Fruit fly (Drosophila melanogaster): Measurements from ENCODE around the gene melt.
A peak's percentile ranks its signal among the peaks of the same experiment; 100 is the strongest.

The melt gene

dm6 chr3L:7149388-7149787, 15.1 kb downstream of the melt start:
- no peak for TF ChIP-seq Crg-1 (GFP tag; optimal IDR thresholded peaks at IDR 0.05)
- no peak for TF ChIP-seq bab1 (GFP tag; optimal IDR thresholded peaks at IDR 0.05)
- TF ChIP-seq CG14711 (tag; optimal IDR thresholded peaks at IDR 0.05): no peak
- TF ChIP-seq Clk (GFP tag; optimal IDR thresholded peaks at IDR 0.05): no peak
- TF ChIP-seq CG5204 (GFP tag; optimal IDR thresholded peaks at IDR 0.05): no peak
- no peak for TF ChIP-seq Mnt (GFP tag; optimal IDR thresholded peaks at IDR 0.05)
- TF ChIP-seq CG12768 (GFP tag; optimal IDR thresholded peaks at IDR 0.05): no peak
- TF ChIP-seq CG7045 (GFP tag; optimal IDR thresholded peaks at IDR 0.05): no peak
- no peak for TF ChIP-seq Hr96 (GFP tag; optimal IDR thresholded peaks at IDR 0.05)
- TF ChIP-seq cic (GFP tag; optimal IDR thresholded peaks at IDR 0.05): no peak
- no peak for TF ChIP-seq CG1620 (GFP tag; optimal IDR thresholded peaks at IDR 0.05)
- no peak for TF ChIP-seq ovo (GFP tag; optimal IDR thresholded peaks at IDR 0.05)
- TF ChIP-seq kay (GFP tag; ENCODE audit: borderline replicate concordance): no peak

- TF ChIP-seq cic (GFP tag; optimal IDR thresholded peaks at IDR 0.05) (no peak), Hr96 (GFP tag; optimal IDR thresholded peaks at IDR 0.05) (no peak), CG1620 (GFP tag; optimal IDR thresholded peaks at IDR 0.05) (no peak), bab1 (GFP tag; optimal IDR thresholded peaks at IDR 0.05) (no peak), CG14711 (tag; optimal IDR thresholded peaks at IDR 0.05) (no peak), CG12768 (GFP tag; optimal IDR thresholded peaks at IDR 0.05) (no peak), kay (GFP tag; ENCODE audit: borderline replicate concordance) (no peak)
These were observed 15.5 kb downstream of the melt start for dm6 chr3L:7149827-7150226.

- TF ChIP-seq CG7101 (tag; optimal IDR thresholded peaks at IDR 0.05) (no peak), CG14711 (tag; optimal IDR thresholded peaks at IDR 0.05) (peak; percentile 27)
These were observed 16.5 kb downstream of the melt start for dm6 chr3L:7150850-7151249.

DNA sequence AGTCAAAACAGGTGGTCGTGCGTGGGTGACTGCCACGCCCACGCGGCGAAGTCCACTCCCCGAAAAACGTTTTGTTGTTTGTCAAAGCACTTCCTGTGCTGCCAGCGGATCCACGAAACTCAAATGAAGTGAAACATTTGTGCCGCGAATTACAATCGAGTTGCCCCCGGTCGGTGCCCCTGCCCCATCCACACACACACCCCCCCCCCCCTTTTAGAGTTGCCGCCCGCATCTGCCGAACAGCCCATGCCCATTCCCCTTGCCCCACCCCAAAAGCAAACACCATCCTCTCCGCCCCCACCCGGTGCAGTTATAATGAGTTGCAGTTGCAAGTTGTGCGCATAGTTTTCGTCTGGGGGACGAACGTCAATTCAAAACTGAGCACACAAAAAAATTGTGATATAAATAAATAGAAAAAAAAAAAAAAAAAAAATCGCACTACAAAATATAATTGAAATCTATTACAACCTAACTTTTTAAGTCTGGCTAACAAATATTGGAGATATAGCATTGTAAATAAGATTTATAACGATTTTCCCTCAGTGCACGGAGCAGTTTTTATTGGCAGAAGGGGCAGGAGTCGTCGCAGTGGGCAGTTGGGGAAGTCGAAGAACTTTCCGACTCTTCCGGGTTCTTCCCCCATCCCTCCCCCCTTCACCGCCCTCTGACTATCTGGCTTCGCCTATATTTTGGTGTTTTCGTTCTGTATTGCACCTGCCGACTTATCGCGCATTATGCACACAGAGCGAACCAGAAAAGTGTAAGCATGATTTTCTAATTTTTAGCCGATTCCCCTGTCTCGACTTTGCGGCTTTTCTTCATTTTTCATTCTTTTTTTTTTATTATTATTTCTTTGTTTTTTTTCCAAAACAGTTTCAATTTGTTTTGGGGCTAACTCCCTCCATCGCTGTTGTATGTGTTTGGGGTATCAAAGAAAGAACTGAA, 17.5 kb downstream of the melt start:
- no peak for TF ChIP-seq bab1 (GFP tag; optimal IDR thresholded peaks at IDR 0.05)
- TF ChIP-seq Clk (GFP tag; optimal IDR thresholded peaks at IDR 0.05): no peak
- no peak for TF ChIP-seq tj (GFP tag; optimal IDR thresholded peaks at IDR 0.05)
- TF ChIP-seq Mnt (GFP tag; optimal IDR thresholded peaks at IDR 0.05): no peak
- TF ChIP-seq Hr96 (GFP tag; optimal IDR thresholded peaks at IDR 0.05): no peak
- TF ChIP-seq kay (GFP tag; ENCODE audit: borderline replicate concordance): no peak
- TF ChIP-seq CG14711 (tag; optimal IDR thresholded peaks at IDR 0.05): no peak
- TF ChIP-seq CG33017 (tag; optimal IDR thresholded peaks at IDR 0.05): no peak
- no peak for TF ChIP-seq cic (GFP tag; optimal IDR thresholded peaks at IDR 0.05)

- no peak for TF ChIP-seq cnc (optimal IDR thresholded peaks at IDR 0.05)
- no peak for TF ChIP-seq Hr96 (GFP tag; optimal IDR thresholded peaks at IDR 0.05)
- no peak for TF ChIP-seq CG1620 (GFP tag; optimal IDR thresholded peaks at IDR 0.05)
- TF ChIP-seq cic (GFP tag; optimal IDR thresholded peaks at IDR 0.05): no peak
- no peak for TF ChIP-seq bab1 (GFP tag; optimal IDR thresholded peaks at IDR 0.05)
- TF ChIP-seq pad (GFP tag; optimal IDR thresholded peaks at IDR 0.05): no peak
These were observed 19.3 kb downstream of the melt start for dm6 chr3L:7153634-7154033.

dm6 chr3L:7154249-7154648, 19.9 kb downstream of the melt start:
- TF ChIP-seq CG33017 (tag; optimal IDR thresholded peaks at IDR 0.05) (no peak), toe (GFP tag; optimal IDR thresholded peaks at IDR 0.05) (no peak), CG12768 (GFP tag; optimal IDR thresholded peaks at IDR 0.05) (no peak), bab1 (GFP tag; optimal IDR thresholded peaks at IDR 0.05) (no peak), CG1620 (GFP tag; optimal IDR thresholded peaks at IDR 0.05) (no peak), ovo (GFP tag; optimal IDR thresholded peaks at IDR 0.05) (no peak), tj (GFP tag; optimal IDR thresholded peaks at IDR 0.05) (no peak), cic (GFP tag; optimal IDR thresholded peaks at IDR 0.05) (no peak), kay (GFP tag; ENCODE audit: borderline replicate concordance) (peak; percentile 26)

DNA sequence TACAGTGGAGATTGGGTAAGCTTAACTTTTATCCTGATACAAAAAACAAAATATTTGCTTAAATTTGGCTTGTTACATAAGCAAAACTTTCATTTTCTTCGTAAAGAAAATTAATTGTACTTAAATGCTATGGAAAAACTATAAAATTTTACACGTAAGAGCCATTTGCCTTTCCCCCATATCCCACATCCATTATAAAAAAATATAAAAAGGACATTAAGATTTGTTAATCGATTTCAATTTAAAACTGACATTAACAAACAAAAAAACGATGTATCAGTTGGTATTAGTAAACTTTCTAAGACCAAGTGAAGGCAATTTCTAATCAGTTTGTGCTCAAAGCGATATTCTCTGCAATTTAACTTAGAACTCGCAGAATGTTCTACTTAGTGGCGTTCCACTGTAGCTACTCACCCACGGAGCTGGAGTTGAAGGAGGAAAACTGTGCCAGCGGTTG, 21.2 kb downstream of the melt start:
- TF ChIP-seq CG33017 (tag; optimal IDR thresholded peaks at IDR 0.05) (no peak), Crg-1 (GFP tag; optimal IDR thresholded peaks at IDR 0.05) (no peak), CG1620 (GFP tag; optimal IDR thresholded peaks at IDR 0.05) (no peak), kay (GFP tag; ENCODE audit: borderline replicate concordance) (no peak)

DNA sequence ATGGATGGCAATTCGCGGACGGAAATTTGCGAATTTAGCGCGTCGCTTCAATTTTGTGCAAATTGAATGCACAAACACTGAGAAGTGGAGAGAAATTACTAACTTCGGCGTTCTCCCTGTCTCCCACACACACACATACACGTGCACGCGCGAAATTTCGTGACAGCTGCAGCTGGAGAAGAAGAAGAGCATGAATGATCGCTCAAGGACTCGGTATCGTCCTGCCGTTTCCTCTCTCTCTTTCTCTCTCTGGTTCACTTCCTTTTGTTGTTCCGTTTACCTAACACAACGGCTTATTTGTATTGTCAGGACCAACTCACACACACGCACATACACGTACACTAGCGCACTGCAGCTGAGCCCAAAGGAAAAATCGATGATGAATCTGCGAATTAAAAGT, 21.9 kb downstream of the melt start:
- TF ChIP-seq CG1620 (GFP tag; optimal IDR thresholded peaks at IDR 0.05): no peak
- TF ChIP-seq cic (GFP tag; optimal IDR thresholded peaks at IDR 0.05): no peak
- no peak for TF ChIP-seq ovo (GFP tag; optimal IDR thresholded peaks at IDR 0.05)
- TF ChIP-seq cnc (optimal IDR thresholded peaks at IDR 0.05): no peak
- no peak for TF ChIP-seq CG7045 (GFP tag; optimal IDR thresholded peaks at IDR 0.05)
- TF ChIP-seq CG12768 (GFP tag; optimal IDR thresholded peaks at IDR 0.05): no peak
- TF ChIP-seq Clk (GFP tag; optimal IDR thresholded peaks at IDR 0.05): no peak
- no peak for TF ChIP-seq tj (GFP tag; optimal IDR thresholded peaks at IDR 0.05)
- no peak for TF ChIP-seq CG14711 (tag; optimal IDR thresholded peaks at IDR 0.05)
- TF ChIP-seq Hr96 (GFP tag; optimal IDR thresholded peaks at IDR 0.05): no peak
- no peak for TF ChIP-seq Mnt (GFP tag; optimal IDR thresholded peaks at IDR 0.05)
- TF ChIP-seq CG5204 (GFP tag; optimal IDR thresholded peaks at IDR 0.05): no peak
- TF ChIP-seq Crg-1 (GFP tag; optimal IDR thresholded peaks at IDR 0.05): no peak
- no peak for TF ChIP-seq pad (GFP tag; optimal IDR thresholded peaks at IDR 0.05)
